Worm (Caenorhabditis elegans) whole organism, early embryonic: Measurements from ENCODE around the gene srbc-1.

Experiments used
- ama-1 ChIP-seq: fragments of 150-350 bp; optimal IDR thresholded peaks from 2 replicates; lab custom pipeline; 2014
- ceh-13 ChIP-seq: fragments of 200-800 bp; sonication (Bioruptor generic); optimal IDR thresholded peaks from 2 replicates; lab custom pipeline; 2018; ENCODE audit warnings: mild to moderate bottlenecking, missing genetic modification characterization, missing compliant biosample characterization
- ceh-36 ChIP-seq: sonication (generic microtip); optimal IDR thresholded peaks from 2 replicates; lab custom pipeline; 2016; ENCODE audit warnings: missing genetic modification characterization, inconsistent platforms, missing compliant biosample characterization
- hmg-4 ChIP-seq: fragments of 200-800 bp; sonication (Bioruptor generic); optimal IDR thresholded peaks from 2 replicates; lab custom pipeline; 2018; ENCODE audit warnings: mild to moderate bottlenecking, missing genetic modification characterization, missing compliant biosample characterization
- tbx-11 ChIP-seq: fragments of 200-800 bp; sonication (Bioruptor generic); IDR thresholded peaks from 2 replicates; pipeline ENCODE4 v1.3.6; 2022; ENCODE audit warnings: missing genetic modification characterization, missing compliant biosample characterization
- tbx-37 ChIP-seq: fragments of 200-800 bp; sonication (Bioruptor generic); conservative IDR thresholded peaks from 2 replicates; pipeline ENCODE4 v1.3.6; 2022; ENCODE audit warnings: missing genetic modification reagents, missing genetic modification characterization, missing compliant biosample characterization

DNA sequence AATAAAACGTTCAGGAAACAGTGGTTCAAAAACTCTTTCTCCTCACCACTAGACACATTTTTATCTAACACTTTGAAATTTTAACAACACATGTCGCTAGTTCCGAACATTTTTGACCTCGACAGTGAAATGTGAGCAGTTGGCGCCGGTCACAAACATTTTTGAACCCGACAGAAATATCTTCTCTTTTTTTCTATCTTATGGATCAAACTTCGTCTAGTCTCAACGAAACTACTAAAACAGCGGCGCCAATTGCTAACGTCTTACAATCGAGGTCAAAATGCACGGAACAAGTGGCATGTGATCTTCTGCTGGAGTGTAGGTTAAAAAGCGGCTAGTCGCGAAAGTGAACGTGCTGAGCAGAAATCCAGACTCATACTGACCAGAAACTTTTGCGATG lies 42.2 kb upstream of the srbc-1 start:
- TF ChIP-seq hmg-4 (GFP tag; lab: Kevin White, UChicago) (no peak), ceh-13 (GFP tag; lab: Kevin White, UChicago) (no peak), ama-1 (lab: Kevin White, UChicago) (no peak), ceh-36 (tag; lab: Kevin White, UChicago) (no peak), tbx-11 (GFP tag; lab: Robert Waterston, UW) (no peak), tbx-37 (GFP tag; lab: Robert Waterston, UW) (no peak)
